Worm (Caenorhabditis elegans) whole organism, young adult: ENCODE measurements around the gene T14A8.2.

Experiments
- B0261.1 ChIP-seq: sonication (generic microtip); optimal IDR thresholded peaks from 2 replicates; lab custom pipeline; 2016; ENCODE audit warnings: mild to moderate bottlenecking, missing genetic modification characterization, moderate library complexity, missing compliant biosample characterization
- F52B5.7 ChIP-seq: sonication (generic microtip); optimal IDR thresholded peaks from 2 replicates; lab custom pipeline; 2016; ENCODE audit warnings: mild to moderate bottlenecking, missing genetic modification characterization, missing compliant biosample characterization
- K12H6.12 ChIP-seq: fragments of 200-800 bp; sonication (Bioruptor generic); optimal IDR thresholded peaks from 2 replicates; lab custom pipeline; 2018; ENCODE audit warnings: mild to moderate bottlenecking, missing genetic modification characterization, missing compliant biosample characterization
- T07F8.4 ChIP-seq: sonication (generic microtip); optimal IDR thresholded peaks from 2 replicates; lab custom pipeline; 2016; ENCODE audit warnings: mild to moderate bottlenecking, missing genetic modification characterization, moderate library complexity, missing compliant biosample characterization
- T26A5.8 ChIP-seq: sonication (generic microtip); optimal IDR thresholded peaks from 2 replicates; lab custom pipeline; 2016; ENCODE audit warnings: missing genetic modification characterization, missing compliant biosample characterization
- Y67H2A.10 ChIP-seq: fragments of 200-800 bp; sonication (Bioruptor generic); conservative IDR thresholded peaks from 2 replicates; pipeline ENCODE4 v1.3.6; 2022; ENCODE audit warnings: missing genetic modification reagents, missing genetic modification characterization, missing compliant biosample characterization
- Y79H2A.3 ChIP-seq: fragments of 200-800 bp; sonication (Bioruptor generic); conservative IDR thresholded peaks from 2 replicates; pipeline ENCODE4 v1.3.6; 2022; ENCODE audit warnings: missing genetic modification reagents, missing genetic modification characterization, missing compliant biosample characterization
- Y95B8A.8 ChIP-seq: fragments of 200-800 bp; sonication (Bioruptor generic); IDR thresholded peaks from 2 replicates; pipeline ENCODE4 v1.3.6; 2022; ENCODE audit warnings: missing genetic modification reagents, missing genetic modification characterization, missing compliant biosample characterization
- ama-1 ChIP-seq, 3 experiments: fragments of 150-350 bp in 1 of 3; sonication (generic microtip) in 2 of 3; optimal IDR thresholded peaks; 2 replicates each; lab custom pipeline; 2014 to 2018; ENCODE audit warnings: missing biosample characterization in 2 of 3, missing genetic modification characterization in 2 of 3, missing genetic modification reagents in 2 of 3
- attf-5 ChIP-seq: fragments of 200-800 bp; sonication (Bioruptor generic); optimal IDR thresholded peaks from 2 replicates; lab custom pipeline; 2018; ENCODE audit warnings: mild to moderate bottlenecking, missing genetic modification characterization, missing compliant biosample characterization
- attf-6 ChIP-seq: fragments of 200-800 bp; sonication (Bioruptor generic); IDR thresholded peaks from 2 replicates; pipeline ENCODE4 v1.3.6; 2022; ENCODE audit warnings: missing genetic modification reagents, missing genetic modification characterization, missing compliant biosample characterization
- bed-2 ChIP-seq: fragments of 200-800 bp; sonication (Bioruptor generic); IDR thresholded peaks from 2 replicates; pipeline ENCODE4 v1.3.6; 2022; ENCODE audit warnings: missing genetic modification reagents, missing genetic modification characterization, missing compliant biosample characterization
- cebp-1 ChIP-seq, 2 experiments: fragments of 200-800 bp in 1 of 2; sonication (Bioruptor generic) in 1 of 2; sonication (generic microtip) in 1 of 2; IDR thresholded peaks in 1 of 2; optimal IDR thresholded peaks in 1 of 2; 2 replicates each; pipeline versions ENCODE4 v1.3.6 to Lab custom; 2017 to 2022; ENCODE audit warnings: missing compliant biosample characterization in 2 of 2, missing genetic modification characterization in 2 of 2, mild to moderate bottlenecking in 1 of 2, missing genetic modification reagents in 1 of 2, moderate library complexity in 1 of 2
- cebp-2 ChIP-seq: fragments of 200-800 bp; sonication (Bioruptor generic); IDR thresholded peaks from 2 replicates; pipeline ENCODE4 v1.3.6; 2022; ENCODE audit warnings: missing genetic modification characterization, missing compliant biosample characterization
- ceh-100 ChIP-seq: fragments of 200-800 bp; sonication (Bioruptor generic); IDR thresholded peaks from 2 replicates; pipeline ENCODE4 v1.3.6; 2022; ENCODE audit warnings: missing genetic modification reagents, missing genetic modification characterization, missing compliant biosample characterization
- dpff-1 ChIP-seq: sonication (generic microtip); optimal IDR thresholded peaks from 2 replicates; lab custom pipeline; 2017; ENCODE audit warnings: mild to moderate bottlenecking, missing genetic modification characterization, missing compliant biosample characterization
- ets-4 ChIP-seq: fragments of 200-800 bp; sonication (Bioruptor generic); optimal IDR thresholded peaks from 2 replicates; lab custom pipeline; 2018; ENCODE audit warnings: mild to moderate bottlenecking, missing genetic modification characterization, missing compliant biosample characterization
- gei-17 ChIP-seq: fragments of 200-800 bp; sonication (Bioruptor generic); optimal IDR thresholded peaks from 2 replicates; lab custom pipeline; 2018; ENCODE audit warnings: mild to moderate bottlenecking, missing genetic modification characterization, missing compliant biosample characterization
- hlh-12 ChIP-seq: sonication (generic microtip); optimal IDR thresholded peaks from 2 replicates; lab custom pipeline; 2016; ENCODE audit warnings: missing genetic modification characterization, missing compliant biosample characterization
- hmg-1.2 ChIP-seq: fragments of 200-800 bp; sonication (Bioruptor generic); IDR thresholded peaks from 2 replicates; pipeline ENCODE4 v1.3.6; 2022; ENCODE audit warnings: missing genetic modification reagents, missing genetic modification characterization, missing compliant biosample characterization
- let-526 ChIP-seq: fragments of 200-800 bp; sonication (Bioruptor generic); IDR thresholded peaks from 2 replicates; pipeline ENCODE4 v1.3.6; 2022; ENCODE audit warnings: missing genetic modification reagents, missing genetic modification characterization, missing compliant biosample characterization
- lsl-1 ChIP-seq: fragments of 200-800 bp; sonication (Bioruptor generic); optimal IDR thresholded peaks from 2 replicates; lab custom pipeline; 2018; ENCODE audit warnings: mild to moderate bottlenecking, missing genetic modification characterization, moderate library complexity, missing compliant biosample characterization
- madf-6 ChIP-seq: fragments of 200-800 bp; sonication (Bioruptor generic); IDR thresholded peaks from 2 replicates; pipeline ENCODE4 v1.3.6; 2022; ENCODE audit warnings: missing genetic modification reagents, missing genetic modification characterization, missing compliant biosample characterization
- mel-28 ChIP-seq: sonication (generic microtip); optimal IDR thresholded peaks from 2 replicates; lab custom pipeline; 2016; ENCODE audit warnings: borderline replicate concordance, mild to moderate bottlenecking, missing genetic modification characterization, missing compliant biosample characterization
- nhr-80 ChIP-seq: sonication (generic microtip); optimal IDR thresholded peaks from 2 replicates; lab custom pipeline; 2016; ENCODE audit warnings: missing genetic modification characterization, missing compliant biosample characterization
- nhr-90 ChIP-seq: sonication (generic microtip); optimal IDR thresholded peaks from 2 replicates; lab custom pipeline; 2016; ENCODE audit warnings: missing genotype, mild to moderate bottlenecking, missing genetic modification characterization, missing compliant biosample characterization
- pbrm-1 ChIP-seq: fragments of 200-800 bp; sonication (Bioruptor generic); IDR thresholded peaks from 2 replicates; pipeline ENCODE4 v1.3.6; 2022; ENCODE audit warnings: missing genetic modification reagents, missing genetic modification characterization, missing compliant biosample characterization
- snpc-4 ChIP-seq, 5 experiments: fragments of 150-350 bp in 1 of 5; sonication (generic microtip) in 4 of 5; optimal IDR thresholded peaks; 2 replicates each; lab custom pipeline; 2014 to 2018; ENCODE audit warnings: missing genetic modification characterization in 5 of 5, missing biosample characterization in 3 of 5, antibody characterized with exemption in 2 of 5, mild to moderate bottlenecking in 2 of 5, missing compliant biosample characterization in 2 of 5, missing genotype in 2 of 5, moderate library complexity in 2 of 5, missing genetic modification reagents in 1 of 5
- tbp1 ChIP-seq: fragments of 200-800 bp; sonication (Bioruptor generic); optimal IDR thresholded peaks from 2 replicates; lab custom pipeline; 2018; ENCODE audit warnings: mild to moderate bottlenecking, missing genetic modification characterization, missing compliant biosample characterization
- tbx-9 ChIP-seq: sonication (generic microtip); optimal IDR thresholded peaks from 2 replicates; lab custom pipeline; 2016; ENCODE audit warnings: borderline replicate concordance, missing genetic modification characterization, inconsistent platforms, missing compliant biosample characterization
- unc-130 ChIP-seq: sonication (generic microtip); optimal IDR thresholded peaks from 2 replicates; lab custom pipeline; 2016; ENCODE audit warnings: missing genetic modification reagents, missing genetic modification characterization, missing compliant biosample characterization
- ztf-18 ChIP-seq: sonication (generic microtip); optimal IDR thresholded peaks from 2 replicates; lab custom pipeline; 2016; ENCODE audit warnings: missing genotype, mild to moderate bottlenecking, missing genetic modification characterization, missing compliant biosample characterization
- ztf-25 ChIP-seq: fragments of 200-800 bp; sonication (Bioruptor generic); IDR thresholded peaks from 2 replicates; pipeline ENCODE4 v1.3.6; 2022; ENCODE audit warnings: missing genetic modification reagents, missing genetic modification characterization, missing compliant biosample characterization
- ztf-28 ChIP-seq: fragments of 200-800 bp; sonication (Bioruptor generic); IDR thresholded peaks from 2 replicates; pipeline ENCODE4 v1.3.6; 2022; ENCODE audit warnings: missing genetic modification reagents, missing genetic modification characterization, missing compliant biosample characterization

T14A8.2 gene

DNA sequence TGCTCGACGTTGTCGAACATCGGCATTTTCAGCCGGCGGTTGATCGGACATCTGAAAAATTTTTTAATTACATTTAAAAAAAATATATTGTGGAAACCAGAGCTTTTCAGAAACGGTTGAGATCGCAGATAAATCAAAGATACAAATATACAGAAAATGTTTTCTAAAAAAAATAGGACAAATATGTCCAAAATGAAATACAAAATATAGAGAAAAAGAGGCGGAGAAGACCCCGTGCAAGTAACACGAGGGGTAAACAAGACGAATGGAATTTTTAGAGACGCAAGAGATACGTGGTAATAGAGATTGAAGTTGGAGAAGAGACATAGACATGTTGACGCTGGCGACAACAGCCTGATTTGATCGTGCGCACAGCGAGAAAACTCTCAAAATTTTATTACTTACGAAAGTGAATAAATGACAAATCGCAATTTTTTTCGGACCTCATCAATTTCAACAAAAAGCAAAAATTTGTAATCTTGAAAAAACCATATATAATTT is 6.7 kb downstream of the T14A8.2 start, which contains the start of gene cdgs-1:
TSS of gene cdgs-1 (minus strand) at position 51 of the 501 bp plus-strand sequence.
- TF ChIP-seq cebp-1 (GFP tag; IDR thresholded peaks at IDR 0.05; lab: Robert Waterston, UW) (no peak), cebp-1 (tag; optimal IDR thresholded peaks at IDR 0.05; lab: Kevin White, UChicago) (peak; percentile 60), gei-17 (no peak), tbp1 (GFP tag; lab: Kevin White, UChicago) (peak; percentile 29), K12H6.12 (peak; percentile 4), ztf-28 (GFP tag; lab: Robert Waterston, UW) (no peak), ama-1 (optimal IDR thresholded peaks at IDR 0.05; lab: Kevin White, UChicago) (no peak), ama-1 (GFP tag; optimal IDR thresholded peaks at IDR 0.05; lab: Kevin White, UChicago) (no peak), hmg-1.2 (peak; percentile 87; the same call in 1 of the 2 replicates), attf-5 (GFP tag; lab: Kevin White, UChicago) (peak; percentile 51), nhr-80 (peak; percentile 18), snpc-4 (GFP tag; optimal IDR thresholded peaks at IDR 0.05; lab: Kevin White, UChicago) (no peak), snpc-4 (tag; optimal IDR thresholded peaks at IDR 0.05; lab: Kevin White, UChicago) (peak in 1 of 4 experiments; percentile 17), ztf-18 (tag; lab: Kevin White, UChicago) (no peak)

DNA sequence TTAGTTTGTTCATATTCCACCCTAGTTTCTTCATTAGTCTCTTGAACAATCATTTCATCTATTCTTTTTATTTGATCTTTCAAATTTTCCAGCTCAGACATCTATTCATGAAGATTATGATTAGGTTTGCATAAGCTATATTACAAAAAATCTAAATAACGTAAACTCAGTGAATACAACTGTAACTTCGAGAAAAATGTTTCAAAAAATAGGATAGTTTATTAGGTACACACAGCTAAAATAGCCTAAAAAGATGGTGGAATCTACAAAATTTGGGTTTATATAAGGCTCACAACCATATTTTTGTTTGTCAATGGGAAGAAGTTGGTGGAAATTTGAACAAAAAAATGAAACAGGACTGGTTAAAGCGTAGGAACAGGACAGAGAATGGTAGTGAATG is 9.7 kb downstream of the T14A8.2 start, which contains the start of gene zgpa-1:
TSS of gene zgpa-1 (minus strand) at position 101 of the 400 bp plus-strand sequence.
- TF ChIP-seq ceh-100 (GFP tag; lab: Robert Waterston, UW) (no peak), ets-4 (GFP tag; lab: Kevin White, UChicago) (no peak), F52B5.7 (tag; lab: Kevin White, UChicago) (no peak)

DNA sequence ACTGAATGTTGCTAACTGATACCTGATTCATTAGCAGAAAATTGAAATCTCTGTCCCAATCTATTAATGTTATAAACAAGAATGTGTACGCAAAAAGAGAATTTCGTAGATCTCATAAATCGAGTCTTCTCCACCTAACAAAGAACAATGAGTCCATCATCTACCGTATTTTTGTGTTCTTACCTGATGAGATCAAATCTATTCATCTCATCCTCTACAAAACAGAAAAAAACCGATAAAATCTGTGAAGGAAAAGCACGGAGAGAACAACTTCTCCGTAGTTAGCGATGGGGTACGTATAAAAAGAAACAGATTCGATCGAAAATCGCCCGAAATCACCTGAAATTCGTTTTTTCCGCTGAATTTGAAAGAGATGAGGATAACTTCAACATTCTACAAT is 13.8 kb downstream of the T14A8.2 start, which contains the start of gene C33H5.1:
TSS of gene C33H5.1 (plus strand) at position 330 of the 400 bp plus-strand sequence.
- TF ChIP-seq cebp-2 (GFP tag; lab: Robert Waterston, UW) (no peak), Y95B8A.8 (GFP tag; lab: Robert Waterston, UW) (no peak), T07F8.4 (tag; lab: Kevin White, UChicago) (no peak), bed-2 (GFP tag; lab: Robert Waterston, UW) (no peak)

DNA sequence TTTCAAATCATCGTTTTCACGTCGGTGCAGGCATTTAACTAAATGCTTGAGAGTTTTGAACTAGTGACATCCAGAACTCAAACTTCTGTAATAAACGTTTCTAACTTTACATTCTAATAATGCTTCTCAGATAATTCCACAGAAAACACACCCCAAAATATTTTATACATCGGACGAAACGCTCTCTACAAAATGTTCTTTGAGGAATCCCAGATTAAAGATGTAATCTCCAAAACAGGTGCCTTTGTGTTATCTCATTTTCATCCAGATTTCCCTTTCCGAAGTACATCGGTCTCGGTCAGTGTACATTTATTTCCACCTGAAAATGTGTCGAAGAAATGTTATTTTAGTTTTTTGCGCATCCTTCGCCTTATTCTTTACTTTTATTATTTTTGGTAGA is 17.7 kb downstream of the T14A8.2 start, which contains the start of gene C33H5.2:
TSS of gene C33H5.2 (plus strand) at position 301 of the 400 bp plus-strand sequence.
- no peak for TF ChIP-seq tbx-9 (tag; lab: Kevin White, UChicago)
- TF ChIP-seq T26A5.8 (tag; lab: Kevin White, UChicago) = no peak
- TF ChIP-seq madf-6 (GFP tag; lab: Robert Waterston, UW) = no peak
- TF ChIP-seq mel-28 (tag; lab: Kevin White, UChicago) = no peak
- no peak for TF ChIP-seq unc-130
- TF ChIP-seq lsl-1 (GFP tag; lab: Kevin White, UChicago) = no peak
- TF ChIP-seq dpff-1 (tag; lab: Kevin White, UChicago) = no peak
- no peak for TF ChIP-seq let-526 (GFP tag; lab: Robert Waterston, UW)
- no peak for TF ChIP-seq pbrm-1 (GFP tag; lab: Robert Waterston, UW)
- no peak for TF ChIP-seq attf-6 (GFP tag; lab: Robert Waterston, UW)
- no peak for TF ChIP-seq ztf-25 (GFP tag; lab: Robert Waterston, UW)
- TF ChIP-seq bed-2 (GFP tag; lab: Robert Waterston, UW) = no peak
- TF ChIP-seq nhr-90 (tag; lab: Kevin White, UChicago) = no peak
- no peak for TF ChIP-seq B0261.1 (tag; lab: Kevin White, UChicago)
- no peak for TF ChIP-seq Y79H2A.3 (GFP tag; lab: Robert Waterston, UW)
- no peak for TF ChIP-seq hlh-12
- TF ChIP-seq Y67H2A.10 (GFP tag; lab: Robert Waterston, UW) = no peak
